Worm (Caenorhabditis elegans) whole organism, dauer: ENCODE data around the gene F07G6.5.
"Not testable (repeated sequence)": the region's sequence is repeated elsewhere in the genome, so short reads cannot be mapped to it uniquely, and the experiment has no call there.

Experiments used
- unc-62 ChIP-seq: sonication (generic microtip); optimal IDR thresholded peaks from 2 replicates; lab custom pipeline; 2017; ENCODE audit warnings: missing biosample characterization, missing genetic modification reagents, missing genetic modification characterization

Gene F07G6.5

DNA sequence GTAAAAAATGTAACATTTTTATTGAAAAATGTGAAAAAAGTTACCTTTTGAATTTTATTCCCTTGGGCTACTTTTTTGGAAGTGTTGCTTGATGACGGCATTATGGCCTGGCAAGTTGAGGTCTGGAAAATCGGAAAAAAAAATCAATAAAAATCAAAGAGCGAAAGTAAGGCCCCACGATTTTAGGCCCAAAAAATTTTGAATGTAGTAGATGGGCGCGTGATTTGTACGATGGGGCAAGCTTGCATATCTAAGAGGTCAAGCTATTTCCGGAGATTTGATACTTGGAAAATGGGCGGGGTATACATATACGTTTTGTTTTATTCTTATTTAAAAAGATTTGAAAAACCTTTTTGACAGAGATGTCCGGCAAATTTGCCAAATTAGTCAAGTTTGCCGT lies at the start of gene F07G6.5:
Gene F07G6.5 (minus strand): TSS at position 101 of the 400 bp plus-strand sequence.
- no peak for TF ChIP-seq unc-62 (GFP tag; lab: Kevin White, UChicago)

DNA sequence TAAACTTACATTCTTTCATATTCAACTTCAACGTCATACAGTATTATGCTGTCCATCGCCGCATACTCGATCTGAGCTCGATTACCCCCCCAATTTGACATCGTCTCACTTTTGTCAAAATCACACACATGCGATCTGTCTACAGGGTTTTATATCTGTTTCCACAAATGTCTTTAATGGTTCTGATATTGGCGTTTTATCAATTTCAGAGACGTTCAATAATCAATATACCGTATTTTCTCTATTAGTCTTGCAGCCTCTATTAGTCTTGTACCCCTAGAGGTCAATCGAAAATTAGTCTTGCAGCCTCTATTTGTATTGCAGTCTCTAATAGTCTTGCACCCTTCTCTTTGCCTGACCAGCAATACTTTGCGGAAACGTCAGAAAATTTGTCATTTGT lies 42.0 kb upstream of the F07G6.5 start, which contains the start of gene Y75D11A.6:
Gene Y75D11A.6 (minus strand): TSS at position 101 of the 400 bp plus-strand sequence.
- not testable (repeated sequence) for TF ChIP-seq unc-62 (GFP tag; lab: Kevin White, UChicago)

DNA sequence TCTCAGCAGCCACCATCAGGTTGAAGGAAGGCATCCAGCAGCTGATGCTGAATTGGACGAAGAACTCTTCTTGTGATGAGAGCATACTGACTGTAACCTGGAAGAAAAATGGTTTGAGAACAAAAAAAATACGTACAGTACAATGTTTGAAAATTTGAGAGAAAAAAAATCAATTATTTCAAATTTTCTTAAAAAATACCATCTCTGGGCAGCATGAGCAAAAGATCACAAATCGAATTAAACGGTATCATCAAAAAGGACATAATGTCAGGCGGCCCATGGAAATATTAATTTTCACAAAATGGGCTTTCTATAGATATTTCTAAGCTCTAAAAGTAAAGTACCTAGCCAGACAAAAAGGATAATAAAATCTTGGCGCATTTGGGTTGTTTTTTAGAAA lies 39.7 kb upstream of the F07G6.5 start, which contains the start of gene Y75D11A.3:
Gene Y75D11A.3 (minus strand): TSS at position 101 of the 400 bp plus-strand sequence.
- TF ChIP-seq unc-62 (GFP tag; lab: Kevin White, UChicago): not testable (repeated sequence)

DNA sequence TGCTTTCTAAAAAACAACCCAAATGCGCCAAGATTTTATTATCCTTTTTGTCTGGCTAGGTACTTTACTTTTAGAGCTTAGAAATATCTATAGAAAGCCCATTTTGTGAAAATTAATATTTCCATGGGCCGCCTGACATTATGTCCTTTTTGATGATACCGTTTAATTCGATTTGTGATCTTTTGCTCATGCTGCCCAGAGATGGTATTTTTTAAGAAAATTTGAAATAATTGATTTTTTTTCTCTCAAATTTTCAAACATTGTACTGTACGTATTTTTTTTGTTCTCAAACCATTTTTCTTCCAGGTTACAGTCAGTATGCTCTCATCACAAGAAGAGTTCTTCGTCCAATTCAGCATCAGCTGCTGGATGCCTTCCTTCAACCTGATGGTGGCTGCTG lies 36.1 kb upstream of the F07G6.5 start, which contains the start of gene Y75D11A.2:
Gene Y75D11A.2 (plus strand): TSS at position 301 of the 400 bp plus-strand sequence.
- TF ChIP-seq unc-62 (GFP tag; lab: Kevin White, UChicago): not testable (repeated sequence)

DNA sequence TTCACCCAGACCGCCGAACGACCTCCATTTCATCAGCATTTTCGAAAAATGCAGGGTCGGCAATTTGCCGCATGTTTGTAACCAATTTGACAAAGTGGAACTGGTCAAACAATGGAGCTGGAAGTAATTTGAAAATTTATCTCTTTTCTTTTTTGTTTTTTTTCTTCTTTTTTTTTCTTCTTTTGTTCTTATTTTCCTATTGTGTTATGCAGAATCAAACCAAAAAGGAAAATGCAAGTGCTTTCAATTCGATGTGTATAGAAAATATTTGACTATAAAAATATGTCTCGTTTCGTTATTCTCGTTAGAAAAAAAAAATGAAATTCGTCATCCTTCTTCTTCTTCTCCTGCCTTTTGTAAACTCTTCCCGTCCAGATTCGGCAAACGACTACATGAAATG lies 31.2 kb upstream of the F07G6.5 start, which contains the start of gene F07G6.10:
Gene F07G6.10 (plus strand): TSS at position 301 of the 400 bp plus-strand sequence.
- TF ChIP-seq unc-62 (GFP tag; lab: Kevin White, UChicago): no peak

DNA sequence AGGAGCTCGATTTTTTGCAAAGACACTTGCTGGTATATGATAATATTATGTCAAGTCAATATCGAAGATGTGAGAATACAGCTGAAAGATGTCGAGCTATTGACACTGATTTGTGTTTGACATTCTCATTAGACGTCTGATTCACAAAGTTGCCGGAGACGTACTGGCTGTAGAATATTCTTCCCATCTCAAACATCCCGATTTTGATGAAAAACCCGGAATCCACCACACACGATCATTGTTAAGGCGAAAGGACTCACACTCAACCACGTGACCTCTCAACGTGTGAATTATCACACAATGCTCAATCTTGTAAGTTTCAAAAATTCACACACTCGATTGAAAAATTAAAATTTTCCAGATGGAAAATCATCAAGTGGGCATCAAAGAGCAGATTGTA lies 29.5 kb upstream of the F07G6.5 start, which contains the start of gene F07G6.12:
Gene F07G6.12 (plus strand): TSS at position 301 of the 400 bp plus-strand sequence.
- TF ChIP-seq unc-62 (GFP tag; lab: Kevin White, UChicago): no peak

DNA sequence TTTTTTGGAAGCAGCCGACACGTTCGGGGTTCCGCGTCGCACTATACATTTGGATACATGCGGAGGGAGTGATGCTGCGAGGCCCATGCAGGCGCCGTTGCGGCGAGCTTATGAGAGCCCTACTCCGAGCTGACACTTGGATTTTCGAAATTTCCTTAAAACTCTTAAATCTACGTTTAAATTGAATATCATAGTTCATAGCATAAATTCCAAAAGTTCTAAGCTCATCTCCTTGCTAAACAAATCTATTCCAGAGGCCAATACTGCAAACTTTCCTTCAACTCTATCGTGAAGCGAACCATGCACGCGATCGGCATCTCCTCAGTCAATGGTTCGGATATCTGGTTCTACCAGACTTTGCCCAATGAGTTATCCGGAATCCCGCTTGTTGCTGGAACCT lies 23.1 kb upstream of the F07G6.5 start, which contains the start of gene dgn-3:
Gene dgn-3 (plus strand): TSS at position 301 of the 400 bp plus-strand sequence.
- TF ChIP-seq unc-62 (GFP tag; lab: Kevin White, UChicago): no peak

DNA sequence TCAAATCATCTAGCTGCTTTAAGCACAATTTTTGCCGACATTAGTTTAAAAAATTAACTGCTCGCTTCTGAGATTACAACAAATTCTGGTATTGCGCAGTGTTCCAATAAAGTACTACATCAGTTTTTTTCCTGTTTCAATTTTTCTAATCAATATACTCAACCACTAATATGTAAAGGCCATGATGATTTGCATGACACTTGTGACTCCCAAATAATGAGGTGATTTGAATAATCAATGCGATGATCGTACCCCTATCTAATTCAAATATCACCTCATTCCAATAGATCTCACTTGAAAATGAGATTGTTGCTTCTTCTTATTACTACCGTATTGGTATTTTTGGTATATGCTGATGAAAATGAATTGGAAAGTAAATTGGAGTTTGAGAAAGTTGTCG lies 20.6 kb upstream of the F07G6.5 start, which contains the start of gene F07G6.2:
Gene F07G6.2 (plus strand): TSS at position 301 of the 400 bp plus-strand sequence.
- no peak for TF ChIP-seq unc-62 (GFP tag; lab: Kevin White, UChicago)

DNA sequence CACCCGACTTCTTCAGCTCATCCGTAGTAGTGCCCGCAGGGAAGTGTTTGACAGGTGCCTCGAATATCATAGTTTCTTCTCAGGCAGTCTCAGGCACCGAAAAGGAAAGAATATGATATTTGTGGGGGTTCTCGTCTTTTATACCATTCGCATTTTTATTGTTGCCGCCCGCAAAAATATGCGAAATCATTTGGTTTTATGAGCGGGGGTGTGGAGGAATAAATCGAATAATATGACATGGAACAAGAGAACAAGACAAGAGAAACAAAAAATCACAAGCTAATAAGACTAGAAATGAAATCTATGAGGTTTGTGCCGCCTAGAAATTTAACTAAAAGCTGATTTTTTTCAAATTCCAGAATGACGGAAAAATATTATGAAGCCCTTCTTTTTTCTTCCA lies 13.9 kb upstream of the F07G6.5 start, which contains the start of gene F07G6.8:
Gene F07G6.8 (minus strand): TSS at position 101 of the 400 bp plus-strand sequence.
- TF ChIP-seq unc-62 (GFP tag; lab: Kevin White, UChicago): no peak

DNA sequence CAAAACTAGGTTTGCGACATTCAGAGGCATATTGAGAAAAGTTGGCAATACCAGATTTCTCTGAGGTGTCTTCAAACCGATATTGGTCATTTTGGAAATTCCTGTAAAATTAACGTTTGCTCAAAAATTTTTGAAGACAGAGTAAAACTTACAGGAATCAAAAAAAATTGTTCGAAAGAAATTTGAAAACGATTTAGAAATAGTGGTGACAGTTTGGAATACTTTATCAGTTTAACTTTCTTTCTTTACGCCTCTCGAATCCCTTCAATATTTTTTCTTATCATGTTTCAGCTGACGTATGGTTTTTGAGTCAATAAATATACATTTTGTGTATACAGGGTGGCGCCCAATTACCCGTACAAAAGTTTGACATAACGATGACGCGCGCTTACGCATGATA lies 12.0 kb upstream of the F07G6.5 start, which contains the start of gene fbxa-53:
Gene fbxa-53 (minus strand): TSS at position 101 of the 400 bp plus-strand sequence.
- no peak for TF ChIP-seq unc-62 (GFP tag; lab: Kevin White, UChicago)

DNA sequence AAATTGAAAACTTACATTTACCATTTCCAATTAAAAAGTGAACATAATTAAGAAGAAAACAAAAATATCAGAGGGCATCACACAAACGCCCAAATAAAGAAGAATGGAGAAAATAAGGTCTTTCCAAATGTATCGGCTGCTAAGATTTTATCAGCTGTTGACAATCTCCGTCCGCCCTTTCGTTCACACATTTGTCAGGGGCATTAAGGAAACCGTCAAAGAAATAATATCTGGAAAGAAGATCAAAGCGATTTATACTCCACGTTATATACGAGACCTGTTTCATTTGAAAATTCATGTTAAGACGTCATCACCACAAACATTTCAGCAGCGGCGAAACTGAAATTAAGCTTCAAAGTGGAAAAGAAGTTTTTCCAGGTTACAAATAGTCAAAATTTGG lies 6.1 kb upstream of the F07G6.5 start, which contains the start of gene fbxa-52:
Gene fbxa-52 (minus strand): TSS at position 101 of the 400 bp plus-strand sequence.
- no peak for TF ChIP-seq unc-62 (GFP tag; lab: Kevin White, UChicago)

DNA sequence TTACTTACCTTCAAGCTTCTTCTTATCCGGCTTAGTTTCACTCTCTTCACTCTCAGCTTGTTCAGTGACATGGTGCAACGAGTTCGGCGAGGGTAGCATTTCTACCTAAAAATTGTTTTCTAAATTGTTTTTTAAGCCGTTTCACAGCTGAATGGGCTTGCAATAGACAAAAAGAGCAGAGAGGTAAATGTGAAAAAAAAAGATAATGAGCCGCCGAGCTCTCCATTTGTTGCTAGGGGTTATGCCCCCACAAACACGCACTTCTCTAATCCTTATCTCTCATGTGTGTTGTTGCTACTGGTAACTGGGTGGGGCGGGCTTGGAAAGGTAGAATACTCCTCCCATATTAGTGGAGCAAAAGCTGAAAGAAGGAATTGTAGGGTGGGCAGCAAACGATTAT lies 2.6 kb downstream of the F07G6.5 start, which contains the start of gene C36C9.5:
Gene C36C9.5 (minus strand): TSS at position 101 of the 400 bp plus-strand sequence.
- TF ChIP-seq unc-62 (GFP tag; lab: Kevin White, UChicago): no peak

DNA sequence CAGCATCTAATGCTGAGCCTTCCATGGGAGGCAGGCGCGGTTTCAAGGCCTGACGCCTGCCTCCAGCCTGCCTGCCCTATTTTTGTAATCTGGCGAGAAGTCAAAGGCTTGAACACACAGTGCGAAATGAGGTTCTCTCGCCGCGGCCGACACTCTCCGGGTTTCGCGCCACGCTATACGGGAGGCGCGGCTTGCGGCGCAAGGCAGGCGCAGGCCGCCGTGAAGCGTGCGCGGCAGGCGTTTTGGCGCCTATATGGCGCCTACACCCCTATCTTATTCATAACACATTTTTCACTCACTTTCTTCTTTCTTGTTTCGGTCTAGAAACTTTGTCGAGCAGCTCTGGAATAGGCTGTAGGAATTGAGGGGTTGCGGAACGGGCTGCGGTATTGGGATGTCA lies 3.4 kb downstream of the F07G6.5 start:
- TF ChIP-seq unc-62 (GFP tag; lab: Kevin White, UChicago): no peak

DNA sequence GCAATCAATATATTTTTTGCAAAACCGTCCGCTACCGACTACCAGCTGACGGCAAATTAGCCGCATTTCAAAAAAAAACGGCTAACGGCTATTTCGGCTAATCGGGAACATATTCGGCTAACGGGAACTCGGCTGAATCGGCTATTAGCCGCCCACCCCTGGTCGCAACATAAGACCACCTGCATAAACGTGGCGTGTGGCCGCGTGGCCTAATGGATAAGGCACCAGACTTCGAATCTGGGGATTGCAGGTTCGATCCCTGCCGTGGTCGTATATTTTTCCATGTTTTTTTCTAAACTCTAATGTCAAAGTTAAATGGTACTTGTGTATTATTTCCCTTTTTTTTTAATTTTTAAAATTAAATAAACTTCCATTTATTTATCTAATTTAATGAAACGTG lies 8.0 kb downstream of the F07G6.5 start:
- TF ChIP-seq unc-62 (GFP tag; lab: Kevin White, UChicago): no peak

DNA sequence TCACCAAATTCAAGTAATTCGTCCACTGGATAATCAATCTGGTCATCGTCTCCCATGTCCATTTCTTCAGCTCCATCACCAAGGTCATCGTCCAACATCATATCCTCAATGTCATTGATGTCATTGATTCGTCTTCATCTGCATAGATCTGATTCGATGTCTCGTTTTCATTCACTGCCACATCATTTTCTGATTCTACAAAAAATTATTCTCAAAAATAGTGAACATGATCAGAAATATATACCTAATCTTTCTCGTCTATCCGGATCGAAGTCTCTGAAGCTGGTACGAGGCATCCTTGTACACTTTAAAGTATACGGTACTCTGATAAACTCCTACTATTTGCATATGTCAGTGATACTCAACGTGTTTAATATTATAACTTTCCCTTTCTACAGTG lies 9.6 kb downstream of the F07G6.5 start, which contains the start of gene C36C9.4:
Gene C36C9.4 (minus strand): TSS at position 101 of the 400 bp plus-strand sequence.
- not testable (repeated sequence) for TF ChIP-seq unc-62 (GFP tag; lab: Kevin White, UChicago)

DNA sequence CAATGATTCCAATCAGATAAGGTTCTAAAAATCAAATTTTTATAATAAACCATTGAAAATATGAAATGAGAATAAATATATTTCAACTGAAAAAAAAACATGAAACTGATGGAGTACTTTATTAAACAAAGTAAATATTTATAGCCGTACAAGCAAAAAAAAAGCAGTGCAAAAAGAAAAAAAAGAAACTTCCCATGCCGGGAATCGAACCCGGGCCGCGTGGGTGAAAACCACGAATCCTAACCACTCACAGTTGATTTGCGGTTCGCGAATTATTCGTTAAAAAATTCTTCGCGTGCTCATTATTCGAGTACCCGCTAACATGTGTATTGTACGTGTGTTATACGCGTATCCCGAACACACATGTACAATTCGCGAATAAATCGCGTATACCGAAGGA lies 15.5 kb downstream of the F07G6.5 start, which contains the start of gene C36C9.6:
Gene C36C9.6 (minus strand): TSS at position 101 of the 400 bp plus-strand sequence.
- not testable (repeated sequence) for TF ChIP-seq unc-62 (GFP tag; lab: Kevin White, UChicago)
